Fruit fly (Drosophila melanogaster) whole organism, embryonic: ENCODE results near the gene CG16789.
A peak's percentile ranks its signal among the peaks of the same experiment; 100 is the strongest.

Source experiments
- Blimp-1 ChIP-seq: fragments of 200-800 bp; sonication (Bioruptor generic); optimal IDR thresholded peaks from 3 replicates; lab custom pipeline; 2018; ENCODE audit warnings: missing biosample characterization, missing genetic modification characterization, mild to moderate bottlenecking, moderate library complexity, missing genetic modification reagents
- CG11456 ChIP-seq: fragments of 200-800 bp; sonication (Bioruptor generic); IDR thresholded peaks from 3 replicates; pipeline ENCODE4 v1.3.6; 2022; ENCODE audit warnings: missing biosample characterization, missing genetic modification characterization
- CG11504 ChIP-seq: fragments of 200-800 bp; sonication (Bioruptor generic); optimal IDR thresholded peaks from 3 replicates; lab custom pipeline; 2019; ENCODE audit warnings: missing biosample characterization, mild to moderate bottlenecking, missing genetic modification characterization, moderate library complexity
- CG12104 ChIP-seq: fragments of 200-800 bp; sonication (Bioruptor generic); optimal IDR thresholded peaks from 3 replicates; lab custom pipeline; 2016; ENCODE audit warnings: missing biosample characterization, missing genetic modification characterization
- CG13123 ChIP-seq: fragments of 200-800 bp; sonication (Bioruptor generic); optimal IDR thresholded peaks from 2 replicates; lab custom pipeline; 2016; ENCODE audit warnings: missing biosample characterization, missing genetic modification characterization
- CG14014 ChIP-seq: fragments of 200-800 bp; sonication (Bioruptor generic); IDR thresholded peaks from 2 replicates; pipeline ENCODE4 v1.3.6; 2022; ENCODE audit warnings: missing biosample characterization, missing genetic modification characterization
- CG14860 ChIP-seq: fragments of 200-800 bp; sonication (Bioruptor generic); IDR thresholded peaks from 3 replicates; pipeline ENCODE4 v1.3.6; 2022; ENCODE audit warnings: missing biosample characterization, missing genetic modification characterization; ENCODE audit not compliant: partially characterized antibody
- CG15073 ChIP-seq: fragments of 200-800 bp; sonication (Bioruptor generic); optimal IDR thresholded peaks from 2 replicates; lab custom pipeline; 2016; ENCODE audit warnings: missing biosample characterization, missing genetic modification characterization
- CG16779 ChIP-seq: fragments of 200-800 bp; sonication (Bioruptor generic); IDR thresholded peaks from 2 replicates; pipeline ENCODE4 v1.3.6; 2022; ENCODE audit warnings: missing biosample characterization, missing genetic modification characterization
- CG17568 ChIP-seq: fragments of 200-800 bp; sonication (Bioruptor generic); optimal IDR thresholded peaks from 2 replicates; lab custom pipeline; 2018; ENCODE audit warnings: missing biosample characterization, mild to moderate bottlenecking, missing genetic modification characterization, moderate library complexity
- CG17912 ChIP-seq: fragments of 200-800 bp; sonication (Bioruptor generic); optimal IDR thresholded peaks from 2 replicates; lab custom pipeline; 2018; ENCODE audit warnings: missing biosample characterization, mild to moderate bottlenecking, missing genetic modification characterization
- CG18599 ChIP-seq: fragments of 200-800 bp; sonication (Bioruptor generic); optimal IDR thresholded peaks from 3 replicates; lab custom pipeline; 2017; ENCODE audit warnings: missing biosample characterization, missing genetic modification characterization, mild to moderate bottlenecking, moderate library complexity, missing genetic modification reagents
- CG2199 ChIP-seq: fragments of 200-800 bp; sonication (Bioruptor generic); IDR thresholded peaks from 3 replicates; pipeline ENCODE4 v1.3.6; 2022; ENCODE audit warnings: missing biosample characterization, missing genetic modification characterization
- CG2712 ChIP-seq: fragments of 200-800 bp; optimal IDR thresholded peaks from 3 replicates; lab custom pipeline; 2019; ENCODE audit warnings: missing biosample characterization, mild to moderate bottlenecking, missing genetic modification characterization, moderate library complexity
- CG32767 ChIP-seq: fragments of 200-800 bp; sonication (Bioruptor generic); IDR thresholded peaks from 2 replicates; pipeline ENCODE4 v1.3.6; 2022; ENCODE audit warnings: missing biosample characterization, missing genetic modification characterization
- CG33213 ChIP-seq: fragments of 200-800 bp; sonication (Bioruptor generic); optimal IDR thresholded peaks from 3 replicates; lab custom pipeline; 2016; ENCODE audit warnings: missing biosample characterization, missing genetic modification characterization
- CG3838 ChIP-seq: fragments of 200-800 bp; sonication (Bioruptor generic); optimal IDR thresholded peaks from 3 replicates; lab custom pipeline; 2016; ENCODE audit warnings: missing biosample characterization, missing genetic modification characterization
- CG4617 ChIP-seq: fragments of 200-800 bp; sonication (Bioruptor generic); optimal IDR thresholded peaks from 3 replicates; lab custom pipeline; 2016; ENCODE audit warnings: missing biosample characterization, missing genetic modification characterization, borderline replicate concordance
- CG4820 ChIP-seq: fragments of 200-800 bp; sonication (Bioruptor generic); optimal IDR thresholded peaks from 3 replicates; lab custom pipeline; 2016; ENCODE audit warnings: missing biosample characterization, missing genetic modification characterization
- CG6765 ChIP-seq: fragments of 200-800 bp; sonication (Bioruptor generic); optimal IDR thresholded peaks from 3 replicates; lab custom pipeline; 2017; ENCODE audit warnings: missing biosample characterization, mild to moderate bottlenecking, missing genetic modification characterization
- CG7357 ChIP-seq: fragments of 200-800 bp; sonication (Bioruptor generic); IDR thresholded peaks from 3 replicates; pipeline ENCODE4 v1.3.6; 2022; ENCODE audit warnings: missing biosample characterization, missing genetic modification characterization
- CG7987 ChIP-seq: fragments of 200-800 bp; sonication (Bioruptor generic); optimal IDR thresholded peaks from 2 replicates; lab custom pipeline; 2018; ENCODE audit warnings: missing biosample characterization, mild to moderate bottlenecking, missing genetic modification characterization, moderate library complexity
- CG8290 ChIP-seq, 3 experiments: fragments of 200-800 bp; sonication (Bioruptor generic); optimal IDR thresholded peaks; 2 replicates each; lab custom pipeline; 2016 to 2019; ENCODE audit warnings: missing biosample characterization in 3 of 3, missing genetic modification characterization in 3 of 3, mild to moderate bottlenecking in 2 of 3, moderate library complexity in 1 of 3
- Chrac-16 ChIP-seq: fragments of 200-800 bp; sonication (Bioruptor generic); optimal IDR thresholded peaks from 3 replicates; lab custom pipeline; 2016; ENCODE audit warnings: missing biosample characterization, missing genetic modification characterization
- Ets97D ChIP-seq: fragments of 200-800 bp; sonication (Bioruptor generic); optimal IDR thresholded peaks from 3 replicates; lab custom pipeline; 2016; ENCODE audit warnings: missing biosample characterization, missing genetic modification characterization
- Fer3 ChIP-seq: fragments of 200-800 bp; sonication (Bioruptor generic); optimal IDR thresholded peaks from 2 replicates; lab custom pipeline; 2018; ENCODE audit warnings: missing biosample characterization, mild to moderate bottlenecking, missing genetic modification characterization, moderate library complexity
- HHEX ChIP-seq: fragments of 200-800 bp; sonication (Bioruptor generic); optimal IDR thresholded peaks from 3 replicates; lab custom pipeline; 2017; ENCODE audit warnings: missing biosample characterization, mild to moderate bottlenecking, missing genetic modification characterization, missing genetic modification reagents
- HLH3B ChIP-seq: fragments of 200-800 bp; sonication (Bioruptor generic); IDR thresholded peaks from 2 replicates; pipeline ENCODE4 v1.3.6; 2022; ENCODE audit warnings: missing biosample characterization, missing genetic modification characterization
- HLH4C ChIP-seq: fragments of 200-800 bp; sonication (Bioruptor generic); IDR thresholded peaks from 3 replicates; pipeline ENCODE4 v1.3.6; 2022; ENCODE audit warnings: missing biosample characterization, missing genetic modification characterization; ENCODE audit not compliant: partially characterized antibody
- NFAT ChIP-seq: fragments of 200-800 bp; sonication (Bioruptor generic); IDR thresholded peaks from 2 replicates; pipeline ENCODE4 v1.3.6; 2022; ENCODE audit warnings: missing biosample characterization, missing genetic modification characterization
- Oli ChIP-seq: fragments of 200-800 bp; sonication (Bioruptor generic); optimal IDR thresholded peaks from 2 replicates; lab custom pipeline; 2018; ENCODE audit warnings: missing biosample characterization, mild to moderate bottlenecking, missing genetic modification characterization, moderate library complexity
- Optix ChIP-seq: fragments of 200-800 bp; sonication (Bioruptor generic); IDR thresholded peaks from 3 replicates; pipeline ENCODE4 v1.3.6; 2022; ENCODE audit warnings: missing biosample characterization, missing genetic modification characterization
- Taf1 ChIP-seq: fragments of 200-800 bp; sonication (Bioruptor generic); IDR thresholded peaks from 2 replicates; pipeline ENCODE4 v1.3.6; 2022; ENCODE audit warnings: missing biosample characterization, missing genetic modification characterization
- Tbp ChIP-seq: fragments of >200 bp; optimal IDR thresholded peaks from 2 replicates; lab custom pipeline; 2018; ENCODE audit warnings: missing biosample characterization, missing genetic modification characterization
- cato ChIP-seq: fragments of 200-800 bp; sonication (Bioruptor generic); optimal IDR thresholded peaks from 2 replicates; lab custom pipeline; 2016; ENCODE audit warnings: missing biosample characterization, missing genetic modification characterization, borderline replicate concordance
- chinmo ChIP-seq: fragments of 200-800 bp; sonication (Bioruptor generic); IDR thresholded peaks from 4 replicates; pipeline ENCODE4 v1.3.6; 2022; ENCODE audit warnings: missing biosample characterization, missing genetic modification characterization; ENCODE audit not compliant: partially characterized antibody
- crc ChIP-seq: fragments of 200-800 bp; sonication (Bioruptor generic); optimal IDR thresholded peaks from 2 replicates; lab custom pipeline; 2016; ENCODE audit warnings: missing biosample characterization, missing genetic modification characterization
- fu2 ChIP-seq: fragments of 200-800 bp; sonication (Bioruptor generic); optimal IDR thresholded peaks from 2 replicates; lab custom pipeline; 2016; ENCODE audit warnings: missing biosample characterization, missing genetic modification characterization
- gsb-n ChIP-seq: fragments of 200-800 bp; sonication (Bioruptor generic); optimal IDR thresholded peaks from 3 replicates; lab custom pipeline; 2018; ENCODE audit warnings: missing biosample characterization, mild to moderate bottlenecking, missing genetic modification characterization
- mam ChIP-seq: fragments of 200-800 bp; sonication (Bioruptor generic); optimal IDR thresholded peaks from 3 replicates; lab custom pipeline; 2016; ENCODE audit warnings: missing biosample characterization, missing genetic modification characterization
- mld ChIP-seq: fragments of 200-800 bp; sonication (Bioruptor generic); IDR thresholded peaks from 3 replicates; pipeline ENCODE4 v1.3.6; 2022; ENCODE audit warnings: missing biosample characterization, missing genetic modification characterization; ENCODE audit not compliant: partially characterized antibody
- org-1 ChIP-seq: fragments of 200-800 bp; sonication (Bioruptor generic); optimal IDR thresholded peaks from 2 replicates; lab custom pipeline; 2017; ENCODE audit warnings: missing biosample characterization, missing genetic modification characterization
- pan ChIP-seq, 4 experiments: fragments of >200 bp in 3 of 4; fragments of 200-800 bp in 1 of 4; sonication (Bioruptor generic) in 1 of 4; optimal IDR thresholded peaks in 3 of 4; IDR thresholded peaks in 1 of 4; 2 replicates each; pipeline versions ENCODE4 v1.3.6 to Lab custom; 2017 to 2022; ENCODE audit warnings: missing biosample characterization in 2 of 4, missing genetic modification characterization in 2 of 4, mixed read lengths in 1 of 4
- pfk ChIP-seq: fragments of 200-800 bp; sonication (Bioruptor generic); optimal IDR thresholded peaks from 2 replicates; lab custom pipeline; 2018; ENCODE audit warnings: missing biosample characterization, mild to moderate bottlenecking, missing genetic modification characterization, moderate library complexity
- sens ChIP-seq: fragments of 200-800 bp; sonication (Bioruptor generic); peaks from one replicate; lab custom pipeline; 2016; ENCODE audit warnings: missing biosample characterization, missing genetic modification characterization
- sr ChIP-seq: fragments of 200-800 bp; sonication (Bioruptor generic); IDR thresholded peaks from 3 replicates; pipeline ENCODE4 v1.3.6; 2022; ENCODE audit warnings: missing biosample characterization, missing genetic modification characterization
- toy ChIP-seq: fragments of 200-800 bp; sonication (Bioruptor generic); IDR thresholded peaks from 2 replicates; pipeline ENCODE4 v1.3.6; 2022; ENCODE audit warnings: missing biosample characterization, missing genetic modification characterization
- unpg ChIP-seq: fragments of 200-800 bp; sonication (Bioruptor generic); optimal IDR thresholded peaks from 3 replicates; lab custom pipeline; 2018; ENCODE audit warnings: missing biosample characterization, mild to moderate bottlenecking, missing genetic modification characterization, moderate library complexity
- vnd ChIP-seq: fragments of 200-800 bp; sonication (Bioruptor generic); IDR thresholded peaks from 3 replicates; pipeline ENCODE4 v1.3.6; 2022; ENCODE audit warnings: missing biosample characterization, missing genetic modification characterization; ENCODE audit not compliant: partially characterized antibody

Gene CG16789

DNA sequence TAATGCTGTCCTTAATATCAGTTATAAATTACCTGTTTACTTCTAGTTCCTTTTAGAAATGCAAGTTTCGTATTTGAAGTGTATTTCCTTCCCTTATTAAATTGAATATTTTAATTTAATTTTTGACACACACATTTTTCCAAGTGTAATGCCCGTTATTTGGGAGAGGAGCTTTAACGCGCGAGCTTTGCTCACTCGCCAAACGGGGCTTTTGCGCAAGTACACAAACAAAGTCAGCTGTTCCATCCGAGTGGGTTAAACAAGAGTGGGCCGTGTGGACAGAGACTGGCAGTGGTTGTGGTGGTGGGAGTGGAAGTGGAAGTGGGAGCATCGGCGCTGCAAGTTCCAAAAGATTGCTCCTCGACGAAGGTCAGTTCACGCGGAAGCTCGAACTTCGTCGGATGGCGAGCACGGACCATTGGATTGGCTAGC, 15.1 kb downstream of the CG16789 start, which contains the start of gene CG8301 (continued):
- TF ChIP-seq pfk (GFP tag; lab: Kevin White, UChicago) (no peak), CG7987 (no peak), org-1 (GFP tag; lab: Kevin White, UChicago) (peak; percentile 7), toy (no peak), Optix (GFP tag; lab: Robert Waterston, UW) (no peak), NFAT (GFP tag; lab: Robert Waterston, UW) (peak; percentile 16; the same call in 1 of the 2 replicates), Chrac-16 (GFP tag; lab: Kevin White, UChicago) (no peak), Ets97D (GFP tag; lab: Kevin White, UChicago) (no peak), CG4820 (GFP tag; lab: Kevin White, UChicago) (no peak), HLH4C (GFP tag; lab: Robert Waterston, UW) (no peak), CG18599 (GFP tag; lab: Kevin White, UChicago) (peak; percentile 41), CG16779 (GFP tag; lab: Robert Waterston, UW) (peak; percentile 69; the same call in 1 of the 2 replicates), mam (peak; percentile 24), unpg (peak; percentile 51), HLH3B (GFP tag; lab: Robert Waterston, UW) (0 out of 2 replicates have a peak, but pooled peaks have one; percentile 4), CG7357 (no peak), CG6765 (GFP tag; lab: Kevin White, UChicago) (no peak), Oli (tag; lab: Kevin White, UChicago) (peak; percentile 24), CG12104 (GFP tag; lab: Kevin White, UChicago) (no peak), CG3838 (GFP tag; lab: Kevin White, UChicago) (no peak), Blimp-1 (peak; percentile 7), crc (GFP tag; lab: Kevin White, UChicago) (no peak), cato (GFP tag; lab: Kevin White, UChicago) (no peak), CG14014 (GFP tag; lab: Robert Waterston, UW) (peak; percentile 38; the same call in 1 of the 2 replicates), HHEX (no peak), CG13123 (GFP tag; lab: Kevin White, UChicago) (no peak), CG33213 (GFP tag; lab: Kevin White, UChicago) (no peak), sens (GFP tag; lab: Kevin White, UChicago) (peak; percentile 72), CG4617 (GFP tag; lab: Kevin White, UChicago) (no peak), CG14860 (GFP tag; lab: Robert Waterston, UW) (no peak), gsb-n (no peak), CG2712 (tag; lab: Kevin White, UChicago) (peak; percentile 43), CG11504 (no peak), Taf1 (no peak), sr (GFP tag; lab: Robert Waterston, UW) (peak; percentile 86), CG11456 (GFP tag; lab: Robert Waterston, UW) (no peak), Fer3 (peak; percentile 30), fu2 (GFP tag; lab: Kevin White, UChicago) (no peak), vnd (no peak), CG2199 (GFP tag; lab: Robert Waterston, UW) (no peak), CG8290 (GFP tag; optimal IDR thresholded peaks at IDR 0.05; lab: Kevin White, UChicago) (no peak), CG8290 (tag; optimal IDR thresholded peaks at IDR 0.05; lab: Kevin White, UChicago) (peak in 1 of 2 experiments; percentile 27), CG17568 (GFP tag; lab: Kevin White, UChicago) (no peak), mld (no peak), Tbp (no peak), CG17912 (no peak), pan (optimal IDR thresholded peaks at IDR 0.05; lab: Kevin White, UChicago) (no peak), pan (GFP tag; optimal IDR thresholded peaks at IDR 0.05 in 1 of 2, IDR thresholded peaks at IDR 0.05 in 1 of 2) (peak in 1 of 2 experiments; percentile 40), chinmo (GFP tag; lab: Robert Waterston, UW) (0 out of 4 replicates have a peak, but pooled peaks have one; percentile 40), CG15073 (GFP tag; lab: Kevin White, UChicago) (no peak), CG32767 (GFP tag; lab: Robert Waterston, UW) (0 out of 2 replicates have a peak, but pooled peaks have one; percentile 23)
